Worm (Caenorhabditis elegans): ENCODE results near the gene kbp-2.

ce11 chrIII:4910956-4911355, 7.3 kb upstream of the kbp-2 start, which contains the start of gene F26F4.2:
- TF ChIP-seq F13C5.2 (tag; optimal IDR thresholded peaks at IDR 0.05) (no peak), tbx-11 (GFP tag; IDR thresholded peaks at IDR 0.05) (no peak), ama-1 (optimal IDR thresholded peaks at IDR 0.05) (no peak), hmg-4 (GFP tag; optimal IDR thresholded peaks at IDR 0.05) (no peak)

All from whole organism, early embryonic.